In genomic region chr3L:19294235-19294612, dm6 we compare ENCODE assay signal across 1 fruit fly cellular context.
TF ChIP-seq lines count a peak whose summit lies in the region.

Gene fal (plus strand): TSS chr3L:19294564.

TF ChIP-seq in whole organism, embryonic, 481 proteins besides CTCF, POLR2A, EP300 and RAD21 (continued from another document):
- TF ChIP-seq chif (GFP tag; optimal IDR thresholded peaks at IDR 0.05; lab: Kevin White, UChicago), result peak in 1 of 2 experiments; percentile 35
- peak; percentile 26 for TF ChIP-seq Dip3 (GFP tag; optimal IDR thresholded peaks at IDR 0.05; lab: Kevin White, UChicago)
- TF ChIP-seq ssp (GFP tag; IDR thresholded peaks at IDR 0.05; lab: Robert Waterston, UW), result peak; percentile 34
- TF ChIP-seq CG3163 (GFP tag; optimal IDR thresholded peaks at IDR 0.05; lab: Kevin White, UChicago), result no peak
- TF ChIP-seq Ada2b (GFP tag; IDR thresholded peaks at IDR 0.05; lab: Robert Waterston, UW), result no peak
- peak; percentile 55; the same call in 1 of the 2 replicates for TF ChIP-seq Scr (GFP tag; IDR thresholded peaks at IDR 0.05; lab: Robert Waterston, UW; ENCODE audit: partially characterized antibody)
- peak; percentile 32; the same call in 1 of the 2 replicates for TF ChIP-seq sob (GFP tag; IDR thresholded peaks at IDR 0.05; lab: Robert Waterston, UW)
- TF ChIP-seq CG11504 (tag; optimal IDR thresholded peaks at IDR 0.05; lab: Kevin White, UChicago), result peak; percentile 51
- TF ChIP-seq ato (GFP tag; IDR thresholded peaks at IDR 0.05; lab: Robert Waterston, UW; ENCODE audit: partially characterized antibody), result peak; percentile 24; the same call in 1 of the 2 replicates
- TF ChIP-seq ase (GFP tag; IDR thresholded peaks at IDR 0.05; lab: Robert Waterston, UW), result 0 out of 3 replicates have a peak, but pooled peaks have one; percentile 7
- TF ChIP-seq Bgb (GFP tag; IDR thresholded peaks at IDR 0.05; lab: Robert Waterston, UW; ENCODE audit: partially characterized antibody), result peak; percentile 64
- TF ChIP-seq Xrp1 (GFP tag; IDR thresholded peaks at IDR 0.05; lab: Robert Waterston, UW), result peak; percentile 36; the same call in 1 of the 2 replicates
- TF ChIP-seq lmd (GFP tag; IDR thresholded peaks at IDR 0.05; lab: Robert Waterston, UW), result no peak; the same call in 1 of the 2 replicates
- TF ChIP-seq CG9932 (GFP tag; IDR thresholded peaks at IDR 0.05; lab: Robert Waterston, UW), result peak; percentile 63
- TF ChIP-seq Neu2 (GFP tag; optimal IDR thresholded peaks at IDR 0.05; lab: Kevin White, UChicago; ENCODE audit: borderline replicate concordance), result no peak
- TF ChIP-seq hth (optimal IDR thresholded peaks at IDR 0.05; lab: Kevin White, UChicago), result no peak
- peak; percentile 45 for TF ChIP-seq Hsf (GFP tag; optimal IDR thresholded peaks at IDR 0.05; lab: Kevin White, UChicago)
- TF ChIP-seq H2.0 (GFP tag; IDR thresholded peaks at IDR 0.05; lab: Robert Waterston, UW), result no peak
- TF ChIP-seq CG15514 (GFP tag; optimal IDR thresholded peaks at IDR 0.05; lab: Kevin White, UChicago), result peak; percentile 57
- no peak for TF ChIP-seq ci (GFP tag; IDR thresholded peaks at IDR 0.05; lab: Robert Waterston, UW)
- TF ChIP-seq CG2116 (GFP tag; optimal IDR thresholded peaks at IDR 0.05; lab: Kevin White, UChicago), result peak; percentile 77
- peak; percentile 48 for TF ChIP-seq gfzf (GFP tag; optimal IDR thresholded peaks at IDR 0.05; lab: Kevin White, UChicago)
- no peak for TF ChIP-seq sr (GFP tag; IDR thresholded peaks at IDR 0.05; lab: Robert Waterston, UW)
- peak; percentile 90 for TF ChIP-seq Sry-δ (GFP tag; optimal IDR thresholded peaks at IDR 0.05; lab: Kevin White, UChicago)
- 0 out of 3 replicates have a peak, but pooled peaks have one; percentile 32 for TF ChIP-seq CG7963 (GFP tag; IDR thresholded peaks at IDR 0.05; lab: Robert Waterston, UW; ENCODE audit: partially characterized antibody)
- no peak for TF ChIP-seq CG12391 (tag; optimal IDR thresholded peaks at IDR 0.05; lab: Kevin White, UChicago)
- TF ChIP-seq GATAe (GFP tag; conservative IDR thresholded peaks at IDR 0.05; lab: Robert Waterston, UW), result no peak
- peak; percentile 32 for TF ChIP-seq Abd-B (GFP tag; optimal IDR thresholded peaks at IDR 0.05; lab: Kevin White, UChicago)
- TF ChIP-seq CG4424 (GFP tag; optimal IDR thresholded peaks at IDR 0.05; lab: Kevin White, UChicago), result peak; percentile 65
- no peak for TF ChIP-seq ara (GFP tag; IDR thresholded peaks at IDR 0.05; lab: Robert Waterston, UW)
- TF ChIP-seq CG8290 (GFP tag; optimal IDR thresholded peaks at IDR 0.05; lab: Kevin White, UChicago), result peak; percentile 79
- TF ChIP-seq CG8290 (tag; optimal IDR thresholded peaks at IDR 0.05; lab: Kevin White, UChicago), result no peak
- peak; percentile 39 for TF ChIP-seq CG33213 (GFP tag; optimal IDR thresholded peaks at IDR 0.05; lab: Kevin White, UChicago)
- no peak for TF ChIP-seq zen2 (GFP tag; IDR thresholded peaks at IDR 0.05; lab: Robert Waterston, UW; ENCODE audit: partially characterized antibody)
- TF ChIP-seq Ets97D (GFP tag; optimal IDR thresholded peaks at IDR 0.05; lab: Kevin White, UChicago), result peak; percentile 85
- TF ChIP-seq C15 (GFP tag; IDR thresholded peaks at IDR 0.05; lab: Robert Waterston, UW), result no peak
- TF ChIP-seq Dref (GFP tag; IDR thresholded peaks at IDR 0.05; lab: Robert Waterston, UW), result peak; percentile 79
- TF ChIP-seq pita (GFP tag; optimal IDR thresholded peaks at IDR 0.05; lab: Kevin White, UChicago), result peak; percentile 78
- peak; percentile 82 for TF ChIP-seq stwl (tag; optimal IDR thresholded peaks at IDR 0.05; lab: Kevin White, UChicago)
- peak; percentile 11 for TF ChIP-seq Max (GFP tag; optimal IDR thresholded peaks at IDR 0.05; lab: Kevin White, UChicago)
- TF ChIP-seq CG12155 (GFP tag; optimal IDR thresholded peaks at IDR 0.05; lab: Kevin White, UChicago), result peak; percentile 30
- TF ChIP-seq Camta (GFP tag; optimal IDR thresholded peaks at IDR 0.05; lab: Kevin White, UChicago), result no peak
- no peak for TF ChIP-seq Gsc (GFP tag; IDR thresholded peaks at IDR 0.05; lab: Robert Waterston, UW)
- TF ChIP-seq Hmr (GFP tag; optimal IDR thresholded peaks at IDR 0.05; lab: Kevin White, UChicago), result peak; percentile 62
- TF ChIP-seq CG13287 (GFP tag; IDR thresholded peaks at IDR 0.05; lab: Robert Waterston, UW; ENCODE audit: partially characterized antibody), result peak; percentile 67
- TF ChIP-seq CG9797 (GFP tag; optimal IDR thresholded peaks at IDR 0.05; lab: Kevin White, UChicago), result peak; percentile 32
- peak; percentile 11 for TF ChIP-seq bcd (GFP tag; optimal IDR thresholded peaks at IDR 0.05; lab: Kevin White, UChicago)
- TF ChIP-seq Xbp1 (GFP tag; optimal IDR thresholded peaks at IDR 0.05; lab: Kevin White, UChicago), result peak; percentile 50
- no peak for TF ChIP-seq prd (optimal IDR thresholded peaks at IDR 0.05; lab: Kevin White, UChicago)
- TF ChIP-seq prd (GFP tag; IDR thresholded peaks at IDR 0.05; lab: Robert Waterston, UW), result 0 out of 3 replicates have a peak, but pooled peaks have one; percentile 34
- peak; percentile 63 for TF ChIP-seq nmo (GFP tag; optimal IDR thresholded peaks at IDR 0.05; lab: Kevin White, UChicago)
- TF ChIP-seq CG3995 (GFP tag; optimal IDR thresholded peaks at IDR 0.05; lab: Kevin White, UChicago), result no peak
- no peak for TF ChIP-seq bigmax (GFP tag; optimal IDR thresholded peaks at IDR 0.05; lab: Kevin White, UChicago)
- peak; percentile 70 for TF ChIP-seq BEAF-32 (GFP tag; optimal IDR thresholded peaks at IDR 0.05; lab: Kevin White, UChicago)
- TF ChIP-seq CG10654 (GFP tag; optimal IDR thresholded peaks at IDR 0.05; lab: Kevin White, UChicago), result peak; percentile 13
- peak; percentile 91 for TF ChIP-seq Lhr (GFP tag; optimal IDR thresholded peaks at IDR 0.05; lab: Kevin White, UChicago)
- TF ChIP-seq luna (GFP tag; optimal IDR thresholded peaks at IDR 0.05; lab: Kevin White, UChicago), result peak; percentile 41
- peak; percentile 77 for TF ChIP-seq phol (tag; optimal IDR thresholded peaks at IDR 0.05; lab: Kevin White, UChicago)
- peak; percentile 41 for TF ChIP-seq CG30403 (GFP tag; optimal IDR thresholded peaks at IDR 0.05; lab: Kevin White, UChicago)
- TF ChIP-seq CG6791 (GFP tag; IDR thresholded peaks at IDR 0.05; lab: Robert Waterston, UW; ENCODE audit: partially characterized antibody), result peak; percentile 71
- TF ChIP-seq CG2199 (GFP tag; IDR thresholded peaks at IDR 0.05; lab: Robert Waterston, UW), result peak; percentile 75; the same call in 2 of the 3 replicates
- peak; percentile 98 for TF ChIP-seq trem (tag; optimal IDR thresholded peaks at IDR 0.05; lab: Kevin White, UChicago)
- TF ChIP-seq ind (GFP tag; optimal IDR thresholded peaks at IDR 0.05; lab: Kevin White, UChicago), result peak; percentile 25
- TF ChIP-seq CG9215 (GFP tag; IDR thresholded peaks at IDR 0.05; lab: Robert Waterston, UW), result no peak
- 0 out of 2 replicates have a peak, but pooled peaks have one; percentile 7 for TF ChIP-seq NFAT (GFP tag; IDR thresholded peaks at IDR 0.05; lab: Robert Waterston, UW)
- peak; percentile 20 for TF ChIP-seq Atf-2 (GFP tag; optimal IDR thresholded peaks at IDR 0.05; lab: Kevin White, UChicago)
- no peak for TF ChIP-seq fd64A (GFP tag; optimal IDR thresholded peaks at IDR 0.05; lab: Kevin White, UChicago)
- 0 out of 3 replicates have a peak, but pooled peaks have one; percentile 17 for TF ChIP-seq Doc3 (GFP tag; IDR thresholded peaks at IDR 0.05; lab: Robert Waterston, UW; ENCODE audit: partially characterized antibody)
- TF ChIP-seq CG32532 (GFP tag; IDR thresholded peaks at IDR 0.05; lab: Robert Waterston, UW), result peak; percentile 60; the same call in 1 of the 2 replicates
- TF ChIP-seq tgo (GFP tag; IDR thresholded peaks at IDR 0.05; lab: Robert Waterston, UW), result peak; percentile 23; the same call in 1 of the 3 replicates
- TF ChIP-seq HLH4C (GFP tag; IDR thresholded peaks at IDR 0.05; lab: Robert Waterston, UW; ENCODE audit: partially characterized antibody), result 0 out of 3 replicates have a peak, but pooled peaks have one; percentile 55
- peak; percentile 43 for TF ChIP-seq Hr3 (GFP tag; optimal IDR thresholded peaks at IDR 0.05; lab: Kevin White, UChicago)
- no peak for TF ChIP-seq D19A (tag; optimal IDR thresholded peaks at IDR 0.05; lab: Kevin White, UChicago)
- peak; percentile 28; the same call in 1 of the 2 replicates for TF ChIP-seq Ptx1 (GFP tag; IDR thresholded peaks at IDR 0.05; lab: Robert Waterston, UW)
- peak; percentile 43 for TF ChIP-seq Antp (GFP tag; optimal IDR thresholded peaks at IDR 0.05; lab: Kevin White, UChicago)
- TF ChIP-seq CG10274 (GFP tag; optimal IDR thresholded peaks at IDR 0.05; lab: Kevin White, UChicago), result no peak
- TF ChIP-seq CG31224 (GFP tag; IDR thresholded peaks at IDR 0.05; lab: Robert Waterston, UW), result no peak
- TF ChIP-seq Rfx (GFP tag; IDR thresholded peaks at IDR 0.05; lab: Robert Waterston, UW), result peak; percentile 50; the same call in 1 of the 2 replicates
- no peak for TF ChIP-seq CG34422 (GFP tag; IDR thresholded peaks at IDR 0.05; lab: Robert Waterston, UW)
- TF ChIP-seq CG11560 (tag; IDR thresholded peaks at IDR 0.05; lab: Robert Waterston, UW), result peak; percentile 95
- peak; percentile 87 for TF ChIP-seq Ets65A (GFP tag; lab: Kevin White, UChicago)
- TF ChIP-seq CG1603 (tag; optimal IDR thresholded peaks at IDR 0.05; lab: Kevin White, UChicago), result peak; percentile 43
- TF ChIP-seq pum (GFP tag; optimal IDR thresholded peaks at IDR 0.05; lab: Kevin White, UChicago), result peak; percentile 12
- TF ChIP-seq pnt (GFP tag; optimal IDR thresholded peaks at IDR 0.05; lab: Kevin White, UChicago), result peak; percentile 19
- peak; percentile 38 for TF ChIP-seq chn (GFP tag; optimal IDR thresholded peaks at IDR 0.05; lab: Kevin White, UChicago)
- no peak for TF ChIP-seq fru (optimal IDR thresholded peaks at IDR 0.05; lab: Kevin White, UChicago)
- TF ChIP-seq cad (GFP tag; optimal IDR thresholded peaks at IDR 0.05; lab: Kevin White, UChicago), result no peak
- TF ChIP-seq pzg (GFP tag; optimal IDR thresholded peaks at IDR 0.05; lab: Kevin White, UChicago), result peak; percentile 72
- peak; percentile 30; the same call in 1 of the 2 replicates for TF ChIP-seq CG3847 (GFP tag; IDR thresholded peaks at IDR 0.05; lab: Robert Waterston, UW)
- TF ChIP-seq ken (GFP tag; IDR thresholded peaks at IDR 0.05; lab: Robert Waterston, UW), result peak; percentile 61; the same call in 1 of the 3 replicates
- TF ChIP-seq CG16813 (GFP tag; IDR thresholded peaks at IDR 0.05; lab: Robert Waterston, UW; ENCODE audit: partially characterized antibody), result peak; percentile 67
- TF ChIP-seq Mrtf (GFP tag; IDR thresholded peaks at IDR 0.05; lab: Robert Waterston, UW), result 0 out of 3 replicates have a peak, but pooled peaks have one; percentile 26
- TF ChIP-seq Eip74EF (GFP tag; optimal IDR thresholded peaks at IDR 0.05; lab: Kevin White, UChicago), result no peak
- peak; percentile 35 for TF ChIP-seq CG15696 (tag; optimal IDR thresholded peaks at IDR 0.05; lab: Kevin White, UChicago)
- TF ChIP-seq pfk (GFP tag; optimal IDR thresholded peaks at IDR 0.05; lab: Kevin White, UChicago), result no peak
- TF ChIP-seq Opbp (GFP tag; IDR thresholded peaks at IDR 0.05; lab: Robert Waterston, UW; ENCODE audit: partially characterized antibody), result peak; percentile 66; the same call in 2 of the 3 replicates
- peak; percentile 21 for TF ChIP-seq CG1602 (GFP tag; optimal IDR thresholded peaks at IDR 0.05; lab: Kevin White, UChicago)
- TF ChIP-seq Vsx1 (GFP tag; optimal IDR thresholded peaks at IDR 0.05; lab: Kevin White, UChicago), result no peak
- no peak for TF ChIP-seq CG12942 (GFP tag; optimal IDR thresholded peaks at IDR 0.05; lab: Kevin White, UChicago)
- peak; percentile 6 for TF ChIP-seq CG4854 (GFP tag; optimal IDR thresholded peaks at IDR 0.05; lab: Kevin White, UChicago)
- no peak for TF ChIP-seq Oli (tag; optimal IDR thresholded peaks at IDR 0.05; lab: Kevin White, UChicago)
- 0 out of 2 replicates have a peak, but pooled peaks have one; percentile 17 for TF ChIP-seq nerfin-2 (GFP tag; IDR thresholded peaks at IDR 0.05; lab: Robert Waterston, UW; ENCODE audit: partially characterized antibody)
- TF ChIP-seq Pdp1 (GFP tag; optimal IDR thresholded peaks at IDR 0.05; lab: Kevin White, UChicago), result peak in 1 of 2 experiments; percentile 19
- peak; percentile 80 for TF ChIP-seq CG13894 (tag; optimal IDR thresholded peaks at IDR 0.05; lab: Kevin White, UChicago)
- TF ChIP-seq HmgD (GFP tag; optimal IDR thresholded peaks at IDR 0.05; lab: Kevin White, UChicago), result peak; percentile 63
- TF ChIP-seq pros (GFP tag; optimal IDR thresholded peaks at IDR 0.05; lab: Kevin White, UChicago), result no peak
- TF ChIP-seq pan (optimal IDR thresholded peaks at IDR 0.05; lab: Kevin White, UChicago), result no peak
- TF ChIP-seq pan (GFP tag; optimal IDR thresholded peaks at IDR 0.05 in 1 of 2, IDR thresholded peaks at IDR 0.05 in 1 of 2), result peak in 1 of 2 experiments; percentile 16
- no peak for TF ChIP-seq run (tag; optimal IDR thresholded peaks at IDR 0.05; lab: Kevin White, UChicago)
- peak; percentile 43 for TF ChIP-seq CG2712 (tag; optimal IDR thresholded peaks at IDR 0.05; lab: Kevin White, UChicago)
- peak; percentile 55 for TF ChIP-seq CG14710 (tag; optimal IDR thresholded peaks at IDR 0.05; lab: Kevin White, UChicago)
- no peak for TF ChIP-seq CG7987 (GFP tag; optimal IDR thresholded peaks at IDR 0.05; lab: Kevin White, UChicago)
- TF ChIP-seq mam (GFP tag; optimal IDR thresholded peaks at IDR 0.05; lab: Kevin White, UChicago), result peak; percentile 7
- TF ChIP-seq Hr39 (optimal IDR thresholded peaks at IDR 0.05; lab: Kevin White, UChicago), result no peak
- TF ChIP-seq inv (GFP tag; IDR thresholded peaks at IDR 0.05; lab: Robert Waterston, UW; ENCODE audit: partially characterized antibody), result peak; percentile 23; the same call in 1 of the 2 replicates
- peak; percentile 28 for TF ChIP-seq CG10267 (tag; optimal IDR thresholded peaks at IDR 0.05; lab: Kevin White, UChicago)
